Worm (Caenorhabditis elegans) whole organism, L2 larva: ENCODE results near the gene col-109.

Experiments used
- Y55F3AM.14 ChIP-seq: fragments of 200-800 bp; sonication (Bioruptor generic); optimal IDR thresholded peaks from 2 replicates; lab custom pipeline; 2018; ENCODE audit warnings: mild to moderate bottlenecking, missing genetic modification characterization, missing compliant biosample characterization
- alr-1 ChIP-seq: fragments of 150-350 bp; optimal IDR thresholded peaks from 2 replicates; lab custom pipeline; 2014; ENCODE audit warnings: missing biosample characterization, missing genetic modification characterization
- aly-2 ChIP-seq: fragments of 150-350 bp; optimal IDR thresholded peaks from 2 replicates; lab custom pipeline; 2014; ENCODE audit warnings: missing biosample characterization, missing genetic modification characterization
- egl-27 ChIP-seq: sonication (generic microtip); optimal IDR thresholded peaks from 3 replicates; lab custom pipeline; 2017; ENCODE audit warnings: missing biosample characterization, missing genetic modification reagents, missing genetic modification characterization
- elt-1 ChIP-seq: fragments of 150-350 bp; optimal IDR thresholded peaks from 2 replicates; lab custom pipeline; 2014; ENCODE audit warnings: missing biosample characterization, missing genetic modification characterization
- fos-1 ChIP-seq: fragments of 150-350 bp; optimal IDR thresholded peaks from 2 replicates; lab custom pipeline; 2014; ENCODE audit warnings: missing biosample characterization, missing genetic modification characterization
- lin-11 ChIP-seq: fragments of 150-350 bp; sonication (generic microtip); optimal IDR thresholded peaks from 2 replicates; lab custom pipeline; 2014; ENCODE audit warnings: missing biosample characterization, missing genetic modification characterization, inconsistent platforms, mixed read lengths
- lin-13 ChIP-seq: fragments of 150-350 bp; optimal IDR thresholded peaks from 2 replicates; lab custom pipeline; 2014; ENCODE audit warnings: missing biosample characterization, missing genetic modification reagents, missing genetic modification characterization
- lsy-2 ChIP-seq, 2 experiments: fragments of 150-350 bp in 1 of 2; sonication (generic microtip) in 1 of 2; optimal IDR thresholded peaks; 2 replicates each; lab custom pipeline; 2014 to 2017; ENCODE audit warnings: missing biosample characterization in 2 of 2, missing genetic modification characterization in 2 of 2
- mdl-1 ChIP-seq, 2 experiments: fragments of 150-350 bp in 1 of 2; sonication (generic microtip) in 1 of 2; optimal IDR thresholded peaks; 2 replicates each; lab custom pipeline; 2017; ENCODE audit warnings: missing biosample characterization in 2 of 2, missing genetic modification characterization in 2 of 2
- skn-1 ChIP-seq: sonication (generic microtip); optimal IDR thresholded peaks from 2 replicates; lab custom pipeline; 2017; ENCODE audit warnings: missing biosample characterization, missing genetic modification characterization
- snpc-4 ChIP-seq: fragments of 150-350 bp; optimal IDR thresholded peaks from 2 replicates; lab custom pipeline; 2014; ENCODE audit warnings: missing biosample characterization, missing genetic modification characterization
- unc-62 ChIP-seq: fragments of 150-350 bp; optimal IDR thresholded peaks from 2 replicates; lab custom pipeline; 2014; ENCODE audit warnings: missing biosample characterization, missing genetic modification reagents, missing genetic modification characterization
- ztf-11 ChIP-seq: sonication (generic microtip); optimal IDR thresholded peaks from 2 replicates; lab custom pipeline; 2017; ENCODE audit warnings: missing biosample characterization, missing genetic modification characterization

DNA sequence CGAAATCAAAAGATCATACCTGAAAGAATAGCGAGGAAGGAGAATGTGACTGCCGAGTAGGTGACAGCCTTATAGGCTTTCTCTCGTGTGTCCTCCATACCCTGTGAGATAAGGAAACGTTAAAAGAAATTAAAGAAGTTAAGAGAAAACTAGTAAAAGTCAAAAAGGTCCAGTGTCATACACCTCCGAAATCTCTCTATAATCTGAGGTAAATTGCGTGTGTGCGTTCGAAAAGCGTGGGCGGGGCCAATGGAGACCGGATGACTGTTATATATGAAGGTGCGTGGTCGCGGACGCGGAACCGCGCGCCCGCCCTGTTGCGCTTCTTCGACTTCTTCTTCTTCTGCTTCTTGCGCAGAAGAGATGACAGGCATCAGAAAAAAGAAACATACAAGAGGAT lies at the start of gene col-109:
- TF ChIP-seq lin-11 (tag; lab: Kevin White, UChicago) (no peak), snpc-4 (tag; lab: Kevin White, UChicago) (no peak), alr-1 (tag; lab: Kevin White, UChicago) (no peak), mdl-1 (tag; optimal IDR thresholded peaks at IDR 0.05; lab: Kevin White, UChicago) (no peak), skn-1 (tag; lab: Kevin White, UChicago) (no peak), fos-1 (tag; lab: Kevin White, UChicago) (no peak), elt-1 (tag; lab: Kevin White, UChicago) (no peak), ztf-11 (tag; lab: Kevin White, UChicago) (no peak), Y55F3AM.14 (GFP tag; lab: Kevin White, UChicago) (no peak), aly-2 (tag; lab: Kevin White, UChicago) (no peak), egl-27 (tag; lab: Kevin White, UChicago) (no peak), lin-13 (GFP tag; lab: Kevin White, UChicago) (no peak), lsy-2 (tag; optimal IDR thresholded peaks at IDR 0.05; lab: Kevin White, UChicago) (no peak), unc-62 (GFP tag; lab: Kevin White, UChicago) (no peak)
